Fruit fly (Drosophila melanogaster) whole organism, embryonic: ENCODE results near the gene plx.

Source experiments
- Ada2b ChIP-seq: fragments of 200-800 bp; sonication (Bioruptor generic); IDR thresholded peaks from 2 replicates; pipeline ENCODE4 v1.3.6; 2022; ENCODE audit warnings: missing biosample characterization, missing genetic modification characterization
- Bdp1 ChIP-seq: fragments of 200-800 bp; sonication (Bioruptor generic); optimal IDR thresholded peaks from 3 replicates; lab custom pipeline; 2016; ENCODE audit warnings: missing biosample characterization, missing genetic modification characterization
- CG1024 ChIP-seq: fragments of 200-800 bp; sonication (Bioruptor generic); IDR thresholded peaks from 2 replicates; pipeline ENCODE4 v1.3.6; 2022; ENCODE audit warnings: missing biosample characterization, missing genetic modification characterization
- CG10431 ChIP-seq: fragments of 200-800 bp; sonication (Bioruptor generic); optimal IDR thresholded peaks from 3 replicates; lab custom pipeline; 2018; ENCODE audit warnings: missing biosample characterization, mild to moderate bottlenecking, missing genetic modification characterization
- CG10565 ChIP-seq: fragments of 200-800 bp; sonication (Bioruptor generic); optimal IDR thresholded peaks from 3 replicates; lab custom pipeline; 2016; ENCODE audit warnings: missing biosample characterization, mild to moderate bottlenecking, missing genetic modification characterization
- CG11398 ChIP-seq: fragments of 200-800 bp; sonication (Bioruptor generic); optimal IDR thresholded peaks from 2 replicates; lab custom pipeline; 2016; ENCODE audit warnings: missing biosample characterization, missing genetic modification characterization
- CG12391 ChIP-seq: fragments of 200-800 bp; sonication (Bioruptor generic); optimal IDR thresholded peaks from 3 replicates; lab custom pipeline; 2018; ENCODE audit warnings: missing biosample characterization, mild to moderate bottlenecking, missing genetic modification characterization, moderate library complexity
- CG12744 ChIP-seq: fragments of 200-800 bp; sonication (Bioruptor generic); optimal IDR thresholded peaks from 2 replicates; lab custom pipeline; 2016; ENCODE audit warnings: missing biosample characterization, missing genetic modification characterization
- CG13894 ChIP-seq: fragments of 200-800 bp; sonication (Bioruptor generic); optimal IDR thresholded peaks from 3 replicates; lab custom pipeline; 2018; ENCODE audit warnings: missing biosample characterization, mild to moderate bottlenecking, missing genetic modification characterization, moderate library complexity
- CG14014 ChIP-seq: fragments of 200-800 bp; sonication (Bioruptor generic); IDR thresholded peaks from 2 replicates; pipeline ENCODE4 v1.3.6; 2022; ENCODE audit warnings: missing biosample characterization, missing genetic modification characterization
- CG14441 ChIP-seq: fragments of 200-800 bp; sonication (Bioruptor generic); IDR thresholded peaks from 2 replicates; pipeline ENCODE4 v1.3.6; 2022; ENCODE audit warnings: missing biosample characterization, missing genetic modification characterization
- CG1647 ChIP-seq: fragments of 200-800 bp; sonication (Bioruptor generic); optimal IDR thresholded peaks from 3 replicates; lab custom pipeline; 2016; ENCODE audit warnings: missing biosample characterization, missing genetic modification characterization
- CG17568 ChIP-seq: fragments of 200-800 bp; sonication (Bioruptor generic); optimal IDR thresholded peaks from 2 replicates; lab custom pipeline; 2018; ENCODE audit warnings: missing biosample characterization, mild to moderate bottlenecking, missing genetic modification characterization, moderate library complexity
- CG3163 ChIP-seq: fragments of 200-800 bp; sonication (Bioruptor generic); optimal IDR thresholded peaks from 3 replicates; lab custom pipeline; 2016; ENCODE audit warnings: missing biosample characterization, missing genetic modification characterization
- CG3847 ChIP-seq: fragments of 200-800 bp; sonication (Bioruptor generic); IDR thresholded peaks from 2 replicates; pipeline ENCODE4 v1.3.6; 2022; ENCODE audit warnings: missing biosample characterization, missing genetic modification characterization
- CG3995 ChIP-seq: fragments of 200-800 bp; sonication (Bioruptor generic); optimal IDR thresholded peaks from 3 replicates; lab custom pipeline; 2016; ENCODE audit warnings: missing biosample characterization, missing genetic modification characterization
- CG4328 ChIP-seq: fragments of 200-800 bp; sonication (Bioruptor generic); optimal IDR thresholded peaks from 3 replicates; lab custom pipeline; 2017; ENCODE audit warnings: missing biosample characterization, missing genetic modification reagents, missing genetic modification characterization
- CG4424 ChIP-seq: fragments of 200-800 bp; sonication (Bioruptor generic); optimal IDR thresholded peaks from 3 replicates; lab custom pipeline; 2016; ENCODE audit warnings: missing biosample characterization, missing genetic modification characterization
- CG4730 ChIP-seq: fragments of 200-800 bp; sonication (Bioruptor generic); IDR thresholded peaks from 2 replicates; pipeline ENCODE4 v1.3.6; 2022; ENCODE audit warnings: missing biosample characterization, missing genetic modification characterization
- CG9797 ChIP-seq: fragments of 200-800 bp; sonication (Bioruptor generic); optimal IDR thresholded peaks from 3 replicates; lab custom pipeline; 2018; ENCODE audit warnings: missing biosample characterization, mild to moderate bottlenecking, missing genetic modification characterization
- CG9876 ChIP-seq: fragments of 200-800 bp; sonication (Bioruptor generic); optimal IDR thresholded peaks from 2 replicates; lab custom pipeline; 2016; ENCODE audit warnings: missing biosample characterization, missing genetic modification characterization
- GATAe ChIP-seq: fragments of 200-800 bp; sonication (Bioruptor generic); conservative IDR thresholded peaks from 2 replicates; pipeline ENCODE4 v1.3.6; 2022; ENCODE audit warnings: missing biosample characterization, missing genetic modification characterization
- Hmr ChIP-seq: fragments of 200-800 bp; sonication (Bioruptor generic); optimal IDR thresholded peaks from 3 replicates; lab custom pipeline; 2017; ENCODE audit warnings: mild to moderate bottlenecking, missing biosample characterization, missing genetic modification reagents, missing genetic modification characterization
- MTF-1 ChIP-seq: fragments of 200-800 bp; sonication (Bioruptor generic); optimal IDR thresholded peaks from 2 replicates; lab custom pipeline; 2018; ENCODE audit warnings: missing biosample characterization, mild to moderate bottlenecking, missing genetic modification characterization, borderline replicate concordance
- Mad ChIP-seq: fragments of 200-800 bp; sonication (Bioruptor generic); optimal IDR thresholded peaks from 2 replicates; lab custom pipeline; 2016; ENCODE audit warnings: missing biosample characterization, missing genetic modification characterization
- Six4 ChIP-seq: fragments of 200-800 bp; sonication (Bioruptor generic); optimal IDR thresholded peaks from 2 replicates; lab custom pipeline; 2016; ENCODE audit warnings: missing biosample characterization, missing genetic modification characterization
- Xrp1 ChIP-seq: fragments of 200-800 bp; sonication (Bioruptor generic); IDR thresholded peaks from 2 replicates; pipeline ENCODE4 v1.3.6; 2022; ENCODE audit warnings: missing biosample characterization, missing genetic modification characterization
- ap ChIP-seq: fragments of 200-800 bp; sonication (Bioruptor generic); IDR thresholded peaks from 2 replicates; pipeline ENCODE4 v1.3.6; 2022; ENCODE audit warnings: missing biosample characterization, missing genetic modification characterization
- ato ChIP-seq: fragments of 200-800 bp; sonication (Bioruptor generic); IDR thresholded peaks from 2 replicates; pipeline ENCODE4 v1.3.6; 2022; ENCODE audit warnings: missing biosample characterization, missing genetic modification characterization; ENCODE audit not compliant: partially characterized antibody
- bcd ChIP-seq: fragments of 200-800 bp; sonication (Bioruptor generic); optimal IDR thresholded peaks from 2 replicates; lab custom pipeline; 2017; ENCODE audit warnings: missing biosample characterization, mild to moderate bottlenecking, missing genetic modification characterization
- bigmax ChIP-seq: fragments of 200-800 bp; sonication (Bioruptor generic); optimal IDR thresholded peaks from 2 replicates; lab custom pipeline; 2018; ENCODE audit warnings: missing biosample characterization, mild to moderate bottlenecking, missing genetic modification characterization
- cg ChIP-seq: fragments of 200-800 bp; sonication (Bioruptor generic); optimal IDR thresholded peaks from 3 replicates; lab custom pipeline; 2019; ENCODE audit warnings: missing biosample characterization, mild to moderate bottlenecking, missing genetic modification characterization, moderate library complexity
- chm ChIP-seq: fragments of 200-800 bp; sonication (Bioruptor generic); IDR thresholded peaks from 2 replicates; pipeline ENCODE4 v1.3.6; 2022; ENCODE audit warnings: missing biosample characterization, missing genetic modification characterization
- croc ChIP-seq: fragments of 200-800 bp; sonication (Bioruptor generic); conservative IDR thresholded peaks from 3 replicates; pipeline ENCODE4 v1.3.6; 2022; ENCODE audit warnings: missing biosample characterization, missing genetic modification characterization
- eve ChIP-seq, 2 experiments: fragments of >200 bp; optimal IDR thresholded peaks; 2 replicates each; lab custom pipeline; 2017; ENCODE audit warnings: missing biosample characterization in 2 of 2, missing genetic modification characterization in 2 of 2
- fd102C ChIP-seq: fragments of 200-800 bp; sonication (Bioruptor generic); optimal IDR thresholded peaks from 2 replicates; lab custom pipeline; 2018; ENCODE audit warnings: missing biosample characterization, mild to moderate bottlenecking, missing genetic modification characterization, moderate library complexity
- fru ChIP-seq: fragments of >200 bp; optimal IDR thresholded peaks from 2 replicates; lab custom pipeline; 2017
- fu2 ChIP-seq: fragments of 200-800 bp; sonication (Bioruptor generic); optimal IDR thresholded peaks from 2 replicates; lab custom pipeline; 2016; ENCODE audit warnings: missing biosample characterization, missing genetic modification characterization
- grn ChIP-seq: fragments of 200-800 bp; sonication (Bioruptor generic); optimal IDR thresholded peaks from 3 replicates; lab custom pipeline; 2017; ENCODE audit warnings: missing biosample characterization, missing genetic modification characterization
- hbn ChIP-seq: fragments of 200-800 bp; sonication (Bioruptor generic); IDR thresholded peaks from 2 replicates; pipeline ENCODE4 v1.3.6; 2022; ENCODE audit warnings: missing biosample characterization, missing genetic modification characterization; ENCODE audit not compliant: partially characterized antibody
- hkb ChIP-seq, 2 experiments: fragments of 200-800 bp in 1 of 2; fragments of >200 bp in 1 of 2; sonication (Bioruptor generic) in 1 of 2; IDR thresholded peaks in 1 of 2; optimal IDR thresholded peaks in 1 of 2; 2 replicates each; pipeline versions ENCODE4 v1.3.6 to Lab custom; 2017 to 2022; ENCODE audit warnings: missing biosample characterization in 1 of 2, missing genetic modification characterization in 1 of 2
- pho ChIP-seq: fragments of 200-800 bp; sonication (Bioruptor generic); optimal IDR thresholded peaks from 2 replicates; lab custom pipeline; 2016; ENCODE audit warnings: missing biosample characterization, missing genetic modification characterization
- pita ChIP-seq: fragments of 200-800 bp; sonication (Bioruptor generic); optimal IDR thresholded peaks from 2 replicates; lab custom pipeline; 2017; ENCODE audit warnings: missing biosample characterization, mild to moderate bottlenecking, missing genetic modification characterization
- run ChIP-seq: fragments of 200-800 bp; sonication (Bioruptor generic); optimal IDR thresholded peaks from 3 replicates; lab custom pipeline; 2018; ENCODE audit warnings: missing biosample characterization, mild to moderate bottlenecking, missing genetic modification characterization
- so ChIP-seq: fragments of 200-800 bp; sonication (Bioruptor generic); IDR thresholded peaks from 3 replicates; pipeline ENCODE4 v1.3.6; 2022; ENCODE audit warnings: missing biosample characterization, missing genetic modification characterization
- sug ChIP-seq: fragments of 200-800 bp; optimal IDR thresholded peaks from 2 replicates; lab custom pipeline; 2019; ENCODE audit warnings: missing biosample characterization, mild to moderate bottlenecking, missing genetic modification characterization, moderate library complexity
- twi ChIP-seq: fragments of 200-800 bp; optimal IDR thresholded peaks from 2 replicates; lab custom pipeline; 2019; ENCODE audit warnings: missing biosample characterization, mild to moderate bottlenecking, missing genetic modification characterization, moderate library complexity
- wdn ChIP-seq: fragments of 200-800 bp; sonication (Bioruptor generic); IDR thresholded peaks from 2 replicates; pipeline ENCODE4 v1.3.6; 2022; ENCODE audit warnings: missing biosample characterization, missing genetic modification characterization
- wor ChIP-seq: fragments of 200-800 bp; sonication (Bioruptor generic); IDR thresholded peaks from 2 replicates; pipeline ENCODE4 v1.3.6; 2022; ENCODE audit warnings: missing biosample characterization, missing genetic modification characterization
- zf30C ChIP-seq: fragments of 200-800 bp; sonication (Bioruptor generic); optimal IDR thresholded peaks from 3 replicates; lab custom pipeline; 2018; ENCODE audit warnings: missing biosample characterization, mild to moderate bottlenecking, missing genetic modification characterization

plx gene

DNA sequence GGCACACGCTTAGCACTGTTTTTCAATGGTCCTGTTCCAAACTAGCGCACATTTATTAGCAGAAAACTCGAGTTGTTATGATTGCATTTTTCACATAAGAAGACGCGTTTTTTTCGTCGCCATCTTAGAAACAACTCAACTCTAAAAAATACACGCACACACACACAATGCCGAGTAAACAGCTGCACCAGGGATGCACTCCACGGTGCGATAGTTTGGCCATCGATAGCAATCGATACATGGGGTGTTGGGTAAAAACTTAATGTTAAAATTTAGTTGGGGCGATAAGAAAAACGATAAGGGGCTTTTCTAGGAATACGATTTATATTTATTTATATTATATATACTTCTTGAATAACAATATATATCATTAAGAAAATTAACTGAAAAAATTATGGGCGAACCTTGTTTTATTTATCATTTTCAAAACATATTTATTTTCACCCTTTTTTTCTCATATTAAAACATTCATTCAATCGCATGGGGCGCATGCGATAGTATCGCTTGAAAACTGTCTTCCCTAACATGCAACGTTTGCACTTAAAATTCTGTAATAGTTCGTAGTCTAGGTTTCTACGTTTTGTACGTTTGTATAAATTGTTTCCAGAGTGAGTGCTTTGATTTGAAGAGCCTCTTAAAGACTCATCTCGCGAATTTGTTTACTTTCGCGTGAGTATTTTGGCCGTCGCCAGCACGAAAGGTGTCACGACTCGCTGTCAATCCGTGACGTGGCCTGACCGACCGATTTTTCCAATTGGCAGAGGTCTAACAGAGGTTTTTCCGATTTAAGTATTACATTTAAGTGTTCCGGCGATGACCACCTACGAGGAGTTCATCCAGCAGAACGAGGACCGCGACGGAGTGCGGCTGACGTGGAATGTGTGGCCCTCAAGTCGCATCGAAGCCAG lies 36.8 kb upstream of the plx start, which contains the start of the genes MTA1-like and Sec23 (continued):
- TF ChIP-seq wdn (GFP tag; lab: Robert Waterston, UW) (no peak), CG1024 (GFP tag; lab: Robert Waterston, UW) (no peak), ato (GFP tag; lab: Robert Waterston, UW) (peak; percentile 76), chm (GFP tag; lab: Robert Waterston, UW) (no peak), MTF-1 (GFP tag; lab: Kevin White, UChicago) (no peak), Hmr (GFP tag; lab: Kevin White, UChicago) (peak; percentile 61), sug (tag; lab: Kevin White, UChicago) (peak; percentile 64), zf30C (no peak), pita (no peak), ap (GFP tag; lab: Robert Waterston, UW) (no peak), hkb (optimal IDR thresholded peaks at IDR 0.05; lab: Kevin White, UChicago) (no peak), hkb (GFP tag; IDR thresholded peaks at IDR 0.05; lab: Robert Waterston, UW) (no peak), Mad (GFP tag; lab: Kevin White, UChicago) (no peak), CG17568 (GFP tag; lab: Kevin White, UChicago) (no peak), CG12744 (GFP tag; lab: Kevin White, UChicago) (no peak), croc (GFP tag; lab: Robert Waterston, UW) (no peak), CG10565 (GFP tag; lab: Kevin White, UChicago) (no peak), fu2 (GFP tag; lab: Kevin White, UChicago) (peak; percentile 12), CG14441 (GFP tag; lab: Robert Waterston, UW) (peak; percentile 25; the same call in 1 of the 2 replicates), CG4424 (GFP tag; lab: Kevin White, UChicago) (peak; percentile 56), CG1647 (GFP tag; lab: Kevin White, UChicago) (no peak), CG12391 (tag; lab: Kevin White, UChicago) (peak; percentile 78), GATAe (GFP tag; lab: Robert Waterston, UW) (no peak), CG4730 (GFP tag; lab: Robert Waterston, UW) (no peak), cg (GFP tag; lab: Kevin White, UChicago) (no peak), Ada2b (GFP tag; lab: Robert Waterston, UW) (no peak), CG14014 (GFP tag; lab: Robert Waterston, UW) (no peak), twi (tag; lab: Kevin White, UChicago) (peak; percentile 44), pho (GFP tag; lab: Kevin White, UChicago) (peak; percentile 37), CG4328 (no peak), CG3163 (GFP tag; lab: Kevin White, UChicago) (no peak), so (GFP tag; lab: Robert Waterston, UW) (no peak), Xrp1 (GFP tag; lab: Robert Waterston, UW) (no peak), bcd (GFP tag; lab: Kevin White, UChicago) (peak; percentile 34), CG3847 (GFP tag; lab: Robert Waterston, UW) (peak; percentile 61), run (no peak), eve (GFP tag; optimal IDR thresholded peaks at IDR 0.05; lab: Kevin White, UChicago) (no peak), Six4 (GFP tag; lab: Kevin White, UChicago) (no peak), CG13894 (tag; lab: Kevin White, UChicago) (peak; percentile 37), fd102C (GFP tag; lab: Kevin White, UChicago) (no peak), Bdp1 (GFP tag; lab: Kevin White, UChicago) (no peak), CG10431 (peak; percentile 57), hbn (GFP tag; lab: Robert Waterston, UW) (peak; percentile 88), CG9797 (GFP tag; lab: Kevin White, UChicago) (peak; percentile 35), grn (GFP tag; lab: Kevin White, UChicago) (peak; percentile 30), CG3995 (GFP tag; lab: Kevin White, UChicago) (no peak), CG11398 (GFP tag; lab: Kevin White, UChicago) (no peak), wor (GFP tag; lab: Robert Waterston, UW) (no peak), fru (lab: Kevin White, UChicago) (no peak), bigmax (GFP tag; lab: Kevin White, UChicago) (no peak), CG9876 (GFP tag; lab: Kevin White, UChicago) (no peak)
